Fruit fly (Drosophila melanogaster): Measurements from ENCODE around the gene Sfp24F.

dm6 chr2L:4393842-4394421 is 47.9 kb downstream of the Sfp24F start, which contains the start of gene CG3652:
- peak; percentile 22 to 33 for TF ChIP-seq CTCF (optimal IDR thresholded peaks at IDR 0.05)
- TF ChIP-seq CG8478 (optimal IDR thresholded peaks at IDR 0.05): no peak

All from S2 (cell line).